Worm (Caenorhabditis elegans) whole organism, L4 larva: Measurements from ENCODE around the gene snf-9.
A peak's percentile ranks its signal among the peaks of the same experiment; 100 is the strongest.

ENCODE experiments used
- D1046.2 ChIP-seq: fragments of 200-800 bp; sonication (Bioruptor generic); IDR thresholded peaks from 2 replicates; pipeline ENCODE4 v1.3.6; 2022; ENCODE audit warnings: missing genetic modification characterization, missing compliant biosample characterization
- F26F4.8 ChIP-seq: fragments of 200-800 bp; sonication (Bioruptor generic); conservative IDR thresholded peaks from 2 replicates; pipeline ENCODE4 v1.3.6; 2022; ENCODE audit warnings: missing genetic modification characterization, missing compliant biosample characterization
- F44E2.7 ChIP-seq: fragments of 200-800 bp; sonication (Bioruptor generic); IDR thresholded peaks from 2 replicates; pipeline ENCODE4 v2.1.2; 2022; ENCODE audit warnings: missing genetic modification characterization, missing compliant biosample characterization
- T20F7.1 ChIP-seq: fragments of 200-800 bp; sonication (Bioruptor generic); optimal IDR thresholded peaks from 2 replicates; lab custom pipeline; 2018; ENCODE audit warnings: mild to moderate bottlenecking, missing genetic modification characterization, missing compliant biosample characterization
- T26A8.4 ChIP-seq: fragments of 200-800 bp; sonication (Bioruptor generic); IDR thresholded peaks from 2 replicates; pipeline ENCODE4 v1.3.6; 2022; ENCODE audit warnings: missing genetic modification characterization, missing compliant biosample characterization
- Y48G9A.11 ChIP-seq: fragments of 200-800 bp; sonication (Bioruptor generic); IDR thresholded peaks from 2 replicates; pipeline ENCODE4 v1.3.6; 2022; ENCODE audit warnings: missing genetic modification reagents, missing genetic modification characterization, missing compliant biosample characterization
- Y75B8A.6 ChIP-seq: fragments of 200-800 bp; sonication (Bioruptor generic); IDR thresholded peaks from 2 replicates; pipeline ENCODE4 v1.3.6; 2022; ENCODE audit warnings: missing genetic modification reagents, missing genetic modification characterization, missing compliant biosample characterization
- ZK337.2 ChIP-seq: fragments of 200-800 bp; sonication (Bioruptor generic); IDR thresholded peaks from 2 replicates; pipeline ENCODE4 v1.3.6; 2022; ENCODE audit warnings: missing genetic modification reagents, missing genetic modification characterization, missing compliant biosample characterization
- ZK546.5 ChIP-seq, 2 experiments: sonication (generic microtip); optimal IDR thresholded peaks; 2 replicates each; lab custom pipeline; 2017; ENCODE audit warnings: missing biosample characterization in 2 of 2, missing genetic modification characterization in 2 of 2
- aha-1 ChIP-seq: fragments of 150-350 bp; peaks from one replicate; lab custom pipeline; 2014; ENCODE audit warnings: missing biosample characterization, missing genetic modification characterization
- arid-1 ChIP-seq: fragments of 200-800 bp; sonication (Bioruptor generic); conservative IDR thresholded peaks from 2 replicates; pipeline ENCODE4 v1.3.6; 2022; ENCODE audit warnings: missing genetic modification reagents, missing genetic modification characterization, missing compliant biosample characterization
- attf-4 ChIP-seq: sonication (generic microtip); optimal IDR thresholded peaks from 3 replicates; lab custom pipeline; 2017; ENCODE audit warnings: missing biosample characterization, missing genetic modification characterization
- ceh-28 ChIP-seq: fragments of 150-350 bp; optimal IDR thresholded peaks from 2 replicates; lab custom pipeline; 2014; ENCODE audit warnings: missing biosample characterization, missing genetic modification reagents, missing genetic modification characterization
- ceh-32 ChIP-seq: sonication (generic microtip); optimal IDR thresholded peaks from 2 replicates; lab custom pipeline; 2016; ENCODE audit warnings: mild to moderate bottlenecking, missing genetic modification characterization, missing compliant biosample characterization; ENCODE audit not compliant: poor library complexity
- ceh-62 ChIP-seq: sonication (generic microtip); optimal IDR thresholded peaks from 2 replicates; lab custom pipeline; 2017; ENCODE audit warnings: missing biosample characterization, missing genetic modification characterization
- ceh-82 ChIP-seq: sonication (generic microtip); optimal IDR thresholded peaks from 2 replicates; lab custom pipeline; 2017; ENCODE audit warnings: missing biosample characterization, missing genetic modification characterization
- ctbp-1 ChIP-seq: fragments of 200-800 bp; sonication (Bioruptor generic); IDR thresholded peaks from 2 replicates; pipeline ENCODE4 v1.3.6; 2022; ENCODE audit warnings: missing genetic modification reagents, missing genetic modification characterization, missing compliant biosample characterization
- daf-12 ChIP-seq: fragments of 150-350 bp; optimal IDR thresholded peaks from 2 replicates; lab custom pipeline; 2014; ENCODE audit warnings: missing biosample characterization, missing genetic modification reagents, missing genetic modification characterization
- daf-16 ChIP-seq, 3 experiments: sonication (generic microtip); optimal IDR thresholded peaks; 2 replicates each; lab custom pipeline; 2016 to 2017; ENCODE audit warnings: missing genetic modification characterization in 3 of 3, missing genetic modification reagents in 3 of 3, mild to moderate bottlenecking in 2 of 3, missing compliant biosample characterization in 2 of 3, missing biosample characterization in 1 of 3, moderate library complexity in 1 of 3
- daf-19 ChIP-seq: fragments of 200-800 bp; sonication (Bioruptor generic); conservative IDR thresholded peaks from 2 replicates; pipeline ENCODE4 v1.3.6; 2022; ENCODE audit warnings: missing genetic modification characterization, missing compliant biosample characterization
- dmd-6 ChIP-seq: fragments of 200-800 bp; sonication (Bioruptor generic); IDR thresholded peaks from 2 replicates; pipeline ENCODE4 v1.3.6; 2022; ENCODE audit warnings: missing genetic modification reagents, missing genetic modification characterization, missing compliant biosample characterization
- egl-27 ChIP-seq: sonication (generic microtip); optimal IDR thresholded peaks from 3 replicates; lab custom pipeline; 2017; ENCODE audit warnings: missing biosample characterization, missing genetic modification reagents, missing genetic modification characterization
- fos-1 ChIP-seq: fragments of 150-350 bp; optimal IDR thresholded peaks from 2 replicates; lab custom pipeline; 2014; ENCODE audit warnings: missing biosample characterization, missing genetic modification characterization
- gei-8 ChIP-seq: fragments of 200-800 bp; sonication (Bioruptor generic); optimal IDR thresholded peaks from 2 replicates; lab custom pipeline; 2018; ENCODE audit warnings: mild to moderate bottlenecking, missing genetic modification characterization, missing compliant biosample characterization
- hmg-1.1 ChIP-seq: fragments of 200-800 bp; sonication (Bioruptor generic); IDR thresholded peaks from 2 replicates; pipeline ENCODE4 v1.3.6; 2022; ENCODE audit warnings: missing genetic modification reagents, missing genetic modification characterization, missing compliant biosample characterization
- jun-1 ChIP-seq: fragments of 150-350 bp; optimal IDR thresholded peaks from 2 replicates; lab custom pipeline; 2014; ENCODE audit warnings: missing biosample characterization, missing genetic modification reagents, missing genetic modification characterization
- lim-7 ChIP-seq: fragments of 200-800 bp; sonication (Bioruptor generic); IDR thresholded peaks from 2 replicates; pipeline ENCODE4 v1.3.6; 2022; ENCODE audit warnings: missing genetic modification characterization, missing compliant biosample characterization
- lin-1 ChIP-seq: fragments of 200-800 bp; sonication (Bioruptor generic); IDR thresholded peaks from 2 replicates; pipeline ENCODE4 v1.3.6; 2022; ENCODE audit warnings: missing genetic modification reagents, missing genetic modification characterization, missing compliant biosample characterization
- lin-13 ChIP-seq: fragments of 150-350 bp; optimal IDR thresholded peaks from 2 replicates; lab custom pipeline; 2014; ENCODE audit warnings: missing biosample characterization, missing genetic modification reagents, missing genetic modification characterization
- lin-15B ChIP-seq: fragments of 150-350 bp; sonication (generic microtip); optimal IDR thresholded peaks from 3 replicates; lab custom pipeline; 2014; ENCODE audit warnings: missing biosample characterization, missing genetic modification characterization
- lin-39 ChIP-seq: fragments of 150-350 bp; optimal IDR thresholded peaks from 2 replicates; lab custom pipeline; 2014; ENCODE audit warnings: missing biosample characterization, missing genetic modification reagents, missing genetic modification characterization
- madf-9 ChIP-seq: fragments of 200-800 bp; sonication (Bioruptor generic); conservative IDR thresholded peaks from 2 replicates; pipeline ENCODE4 v1.3.6; 2022; ENCODE audit warnings: missing genetic modification reagents, missing genetic modification characterization, missing compliant biosample characterization
- mdl-1 ChIP-seq, 2 experiments: fragments of 150-350 bp in 1 of 2; sonication (generic microtip) in 1 of 2; optimal IDR thresholded peaks; 2 replicates each; lab custom pipeline; 2014 to 2017; ENCODE audit warnings: missing biosample characterization in 2 of 2, missing genetic modification characterization in 2 of 2
- mep-1 ChIP-seq: fragments of 150-350 bp; sonication (generic microtip); optimal IDR thresholded peaks from 3 replicates; lab custom pipeline; 2014; ENCODE audit warnings: missing biosample characterization, missing genetic modification characterization
- mxl-2 ChIP-seq: fragments of 200-800 bp; sonication (Bioruptor generic); conservative IDR thresholded peaks from 2 replicates; pipeline ENCODE4 v1.3.6; 2022; ENCODE audit warnings: missing genetic modification reagents, missing genetic modification characterization, missing compliant biosample characterization
- nhr-237 ChIP-seq: sonication (generic microtip); optimal IDR thresholded peaks from 2 replicates; lab custom pipeline; 2017; ENCODE audit warnings: missing biosample characterization, missing genetic modification characterization
- nhr-25 ChIP-seq: sonication (generic microtip); optimal IDR thresholded peaks from 2 replicates; lab custom pipeline; 2017; ENCODE audit warnings: missing genetic modification characterization, mild to moderate bottlenecking, missing compliant biosample characterization, antibody characterized with exemption, moderate library complexity, borderline replicate concordance; ENCODE audit not compliant: insufficient read depth
- nhr-41 ChIP-seq: fragments of 200-800 bp; sonication (Bioruptor generic); IDR thresholded peaks from 2 replicates; pipeline ENCODE4 v1.3.6; 2022; ENCODE audit warnings: missing genetic modification reagents, missing genetic modification characterization, missing compliant biosample characterization
- nhr-6 ChIP-seq: fragments of 150-350 bp; optimal IDR thresholded peaks from 2 replicates; lab custom pipeline; 2014; ENCODE audit warnings: missing biosample characterization, missing genetic modification characterization
- nhr-76 ChIP-seq: fragments of 150-350 bp; optimal IDR thresholded peaks from 2 replicates; lab custom pipeline; 2014; ENCODE audit warnings: missing biosample characterization, missing genetic modification characterization
- saeg-2 ChIP-seq: fragments of 200-800 bp; sonication (Bioruptor generic); IDR thresholded peaks from 2 replicates; pipeline ENCODE4 v1.3.6; 2022; ENCODE audit warnings: missing genetic modification reagents, missing genetic modification characterization, missing compliant biosample characterization
- set-16 ChIP-seq: fragments of 200-800 bp; sonication (Bioruptor generic); IDR thresholded peaks from 2 replicates; pipeline ENCODE4 v1.3.6; 2022; ENCODE audit warnings: missing genetic modification reagents, missing genetic modification characterization, missing compliant biosample characterization
- skn-1 ChIP-seq: fragments of 150-350 bp; optimal IDR thresholded peaks from 2 replicates; lab custom pipeline; 2014; ENCODE audit warnings: missing biosample characterization, missing genetic modification characterization
- snpc-1.2 ChIP-seq: fragments of 200-800 bp; sonication (Bioruptor generic); IDR thresholded peaks from 2 replicates; pipeline ENCODE4 v1.3.6; 2022; ENCODE audit warnings: missing genetic modification reagents, missing genetic modification characterization, missing compliant biosample characterization
- tra-1 ChIP-seq: fragments of 200-800 bp; sonication (Bioruptor generic); IDR thresholded peaks from 2 replicates; pipeline ENCODE4 v1.3.6; 2022; ENCODE audit warnings: missing genetic modification reagents, missing genetic modification characterization, missing compliant biosample characterization
- unc-62 ChIP-seq, 3 experiments: fragments of 150-350 bp in 1 of 3; sonication (generic microtip); optimal IDR thresholded peaks in 2 of 3; peaks in 1 of 3; 1 replicate in 1 of 3; 2 replicates in 2 of 3; lab custom pipeline; 2014 to 2017; ENCODE audit warnings: missing biosample characterization in 3 of 3, missing genetic modification characterization in 3 of 3, missing genetic modification reagents in 3 of 3, missing genotype in 1 of 3
- vab-7 ChIP-seq: fragments of 200-800 bp; sonication (Bioruptor generic); IDR thresholded peaks from 2 replicates; pipeline ENCODE4 v1.3.6; 2022; ENCODE audit warnings: missing genetic modification reagents, missing genetic modification characterization, missing compliant biosample characterization
- zfp-2 ChIP-seq: sonication (generic microtip); optimal IDR thresholded peaks from 2 replicates; lab custom pipeline; 2016; ENCODE audit warnings: mild to moderate bottlenecking, missing genetic modification characterization, missing compliant biosample characterization
- zip-2 ChIP-seq: fragments of 150-350 bp; optimal IDR thresholded peaks from 2 replicates; lab custom pipeline; 2014; ENCODE audit warnings: missing biosample characterization, missing genetic modification characterization
- ztf-7 ChIP-seq: fragments of 150-350 bp; optimal IDR thresholded peaks from 2 replicates; lab custom pipeline; 2014; ENCODE audit warnings: missing biosample characterization, missing genetic modification characterization

The snf-9 gene

ce11 chrIV:17278363-17278762 lies 33.6 kb upstream of the snf-9 start:
- peak; percentile 78 for TF ChIP-seq nhr-76 (tag; lab: Kevin White, UChicago)
- TF ChIP-seq nhr-25 (tag; lab: Kevin White, UChicago) = peak; percentile 96
- peak; percentile 99 for TF ChIP-seq mep-1 (tag; lab: Kevin White, UChicago)
- no peak for TF ChIP-seq attf-4 (tag; lab: Kevin White, UChicago)
- TF ChIP-seq ceh-32 (tag; lab: Kevin White, UChicago) = peak; percentile 32
- TF ChIP-seq ctbp-1 (GFP tag; lab: Robert Waterston, UW) = peak; percentile 88
- TF ChIP-seq set-16 = peak; percentile 65
- TF ChIP-seq lin-39 (tag; lab: Kevin White, UChicago) = peak; percentile 58
- TF ChIP-seq dmd-6 (GFP tag; lab: Robert Waterston, UW) = peak; percentile 97
- peak; percentile 19 for TF ChIP-seq ceh-28 (tag; lab: Kevin White, UChicago)
- TF ChIP-seq ceh-62 (tag; lab: Kevin White, UChicago) = no peak
- peak; percentile 88 for TF ChIP-seq saeg-2 (GFP tag; lab: Robert Waterston, UW)
- peak; percentile 99 for TF ChIP-seq aha-1 (tag; lab: Kevin White, UChicago)
- peak; percentile 86 for TF ChIP-seq Y48G9A.11 (GFP tag; lab: Robert Waterston, UW)
- TF ChIP-seq ZK546.5 (tag; optimal IDR thresholded peaks at IDR 0.05; lab: Kevin White, UChicago) = peak in 1 of 2 experiments; percentile 66
- TF ChIP-seq Y75B8A.6 (GFP tag; lab: Robert Waterston, UW) = peak; percentile 89
- peak; percentile 60; the same call in 1 of the 2 replicates for TF ChIP-seq lin-1
- TF ChIP-seq lin-15B (tag; lab: Kevin White, UChicago) = no peak
- TF ChIP-seq zip-2 (tag; lab: Kevin White, UChicago) = peak; percentile 88
- peak; percentile 31 to 97 for TF ChIP-seq unc-62 (GFP tag; optimal IDR thresholded peaks at IDR 0.05 in 1 of 2; lab: Kevin White, UChicago)
- TF ChIP-seq unc-62 (tag; optimal IDR thresholded peaks at IDR 0.05; lab: Kevin White, UChicago) = no peak
- peak; percentile 62 for TF ChIP-seq fos-1
- TF ChIP-seq F26F4.8 (GFP tag; lab: Robert Waterston, UW) = no peak
- peak; percentile 90 for TF ChIP-seq T20F7.1
- TF ChIP-seq lin-13 (GFP tag; lab: Kevin White, UChicago) = peak; percentile 93
- peak; percentile 97 for TF ChIP-seq tra-1 (GFP tag; lab: Robert Waterston, UW)
- TF ChIP-seq ZK337.2 = 0 out of 2 replicates have a peak, but pooled peaks have one; percentile 32
- peak; percentile 81 for TF ChIP-seq nhr-41
- peak; percentile 10 to 80 for TF ChIP-seq daf-16 (GFP tag; optimal IDR thresholded peaks at IDR 0.05; lab: Kevin White, UChicago)
- peak; percentile 39 for TF ChIP-seq daf-16 (tag; optimal IDR thresholded peaks at IDR 0.05; lab: Kevin White, UChicago)
- no peak for TF ChIP-seq egl-27
- TF ChIP-seq mdl-1 (tag; optimal IDR thresholded peaks at IDR 0.05; lab: Kevin White, UChicago) = peak; percentile 47 to 79
- TF ChIP-seq daf-19 = peak; percentile 90
- peak; percentile 91 for TF ChIP-seq T26A8.4
- no peak for TF ChIP-seq lim-7
- TF ChIP-seq gei-8 (GFP tag; lab: Kevin White, UChicago) = peak; percentile 91
- peak; percentile 75 for TF ChIP-seq arid-1 (GFP tag; lab: Robert Waterston, UW)
- peak; percentile 63 for TF ChIP-seq ztf-7 (tag; lab: Kevin White, UChicago)
- TF ChIP-seq hmg-1.1 (GFP tag; lab: Robert Waterston, UW) = peak; percentile 98
- peak; percentile 22 for TF ChIP-seq nhr-237 (tag; lab: Kevin White, UChicago)
- peak; percentile 88 for TF ChIP-seq madf-9 (GFP tag; lab: Robert Waterston, UW)
- TF ChIP-seq vab-7 (GFP tag; lab: Robert Waterston, UW) = peak; percentile 92
- peak; percentile 76 for TF ChIP-seq skn-1
- no peak for TF ChIP-seq daf-12 (tag; lab: Kevin White, UChicago)
- peak; percentile 76 for TF ChIP-seq nhr-6
- 0 out of 2 replicates have a peak, but pooled peaks have one; percentile 57 for TF ChIP-seq F44E2.7
- TF ChIP-seq jun-1 = peak; percentile 91
- TF ChIP-seq mxl-2 (GFP tag; lab: Robert Waterston, UW) = peak; percentile 64; the same call in 1 of the 2 replicates
- peak; percentile 95 for TF ChIP-seq D1046.2 (GFP tag; lab: Robert Waterston, UW)
- TF ChIP-seq snpc-1.2 (GFP tag; lab: Robert Waterston, UW) = peak; percentile 89
- no peak for TF ChIP-seq ceh-82
- peak; percentile 86 for TF ChIP-seq zfp-2 (tag; lab: Kevin White, UChicago)
